Fruit fly (Drosophila melanogaster) whole organism, embryonic: ENCODE results near the gene CG2256.

Source experiments
- CG10274 ChIP-seq: fragments of 200-800 bp; sonication (Bioruptor generic); optimal IDR thresholded peaks from 3 replicates; lab custom pipeline; 2017; ENCODE audit warnings: missing biosample characterization, mild to moderate bottlenecking, missing genetic modification characterization
- CG10462 ChIP-seq: fragments of 200-800 bp; sonication (Bioruptor generic); optimal IDR thresholded peaks from 2 replicates; lab custom pipeline; 2016; ENCODE audit warnings: missing biosample characterization, missing genetic modification characterization
- CG10654 ChIP-seq: fragments of 200-800 bp; sonication (Bioruptor generic); optimal IDR thresholded peaks from 2 replicates; lab custom pipeline; 2016; ENCODE audit warnings: missing biosample characterization, missing genetic modification characterization
- CG2712 ChIP-seq: fragments of 200-800 bp; optimal IDR thresholded peaks from 3 replicates; lab custom pipeline; 2019; ENCODE audit warnings: missing biosample characterization, mild to moderate bottlenecking, missing genetic modification characterization, moderate library complexity
- CG8944 ChIP-seq: fragments of 200-800 bp; sonication (Bioruptor generic); optimal IDR thresholded peaks from 3 replicates; lab custom pipeline; 2016; ENCODE audit warnings: missing biosample characterization, missing genetic modification characterization
- CG9609 ChIP-seq: fragments of 200-800 bp; sonication (Bioruptor generic); optimal IDR thresholded peaks from 3 replicates; lab custom pipeline; 2016; ENCODE audit warnings: missing biosample characterization, missing genetic modification characterization
- CHES-1-like ChIP-seq: fragments of 200-800 bp; sonication (Bioruptor generic); optimal IDR thresholded peaks from 2 replicates; lab custom pipeline; 2016; ENCODE audit warnings: missing biosample characterization, missing genetic modification characterization
- Med ChIP-seq: fragments of 200-800 bp; sonication (Bioruptor generic); peaks from one replicate; lab custom pipeline; 2016; ENCODE audit warnings: missing biosample characterization, missing genetic modification characterization, mild to moderate bottlenecking, inconsistent platforms, moderate library complexity
- Nf-YB ChIP-seq: fragments of 200-800 bp; sonication (Bioruptor generic); optimal IDR thresholded peaks from 3 replicates; lab custom pipeline; 2019; ENCODE audit warnings: missing biosample characterization, mild to moderate bottlenecking, missing genetic modification characterization, moderate library complexity
- Ptx1 ChIP-seq: fragments of 200-800 bp; sonication (Bioruptor generic); IDR thresholded peaks from 2 replicates; pipeline ENCODE4 v1.3.6; 2022; ENCODE audit warnings: missing biosample characterization, missing genetic modification characterization
- trem ChIP-seq: fragments of 200-800 bp; optimal IDR thresholded peaks from 3 replicates; lab custom pipeline; 2019; ENCODE audit warnings: missing biosample characterization, mild to moderate bottlenecking, missing genetic modification characterization, moderate library complexity

DNA sequence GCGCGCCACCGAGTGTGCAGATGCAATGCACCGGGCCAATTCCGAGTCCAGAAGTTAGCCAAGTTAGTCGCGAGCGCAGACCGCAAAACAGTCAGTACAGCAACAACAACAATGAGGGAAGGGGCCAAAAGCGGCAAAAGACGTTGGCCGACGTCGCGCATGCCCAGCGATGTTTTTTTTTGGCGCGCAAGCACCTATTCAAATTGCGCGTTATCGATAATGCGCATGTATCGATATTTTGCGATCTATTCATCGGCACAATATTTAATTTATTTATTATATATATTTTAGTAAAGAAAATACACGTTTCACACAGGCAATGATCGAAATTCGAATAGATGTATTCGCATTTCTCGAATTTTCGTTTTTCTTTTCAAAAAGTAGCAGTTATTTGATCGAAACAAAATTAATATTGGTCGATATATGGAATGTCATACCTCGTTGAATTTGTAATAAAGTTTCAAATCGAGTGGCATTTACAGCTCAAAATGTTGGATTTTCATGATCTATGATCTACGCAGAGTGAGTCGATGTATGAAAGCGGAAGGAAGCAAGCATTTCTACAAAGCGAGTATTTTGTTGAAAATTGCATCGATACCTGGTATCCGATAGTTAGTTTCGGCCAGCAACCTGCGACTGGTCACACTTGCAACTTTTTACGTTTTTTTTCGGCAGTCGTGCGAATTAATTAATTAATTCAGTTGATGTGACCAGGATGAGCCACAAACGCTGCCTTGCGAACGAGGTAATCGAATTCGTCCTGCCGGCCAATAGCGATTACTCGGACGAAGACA, 42.4 kb upstream of the CG2256 start, which contains the start of gene CG2116:
- TF ChIP-seq CG10462 (GFP tag; lab: Kevin White, UChicago), result no peak
- no peak for TF ChIP-seq Ptx1 (GFP tag; lab: Robert Waterston, UW)
- peak; percentile 36 for TF ChIP-seq trem (tag; lab: Kevin White, UChicago)
- no peak for TF ChIP-seq CG8944 (GFP tag; lab: Kevin White, UChicago)
- TF ChIP-seq CHES-1-like (GFP tag; lab: Kevin White, UChicago), result no peak
- TF ChIP-seq CG10654 (GFP tag; lab: Kevin White, UChicago), result no peak
- TF ChIP-seq CG2712, result no peak
- TF ChIP-seq CG10274 (GFP tag; lab: Kevin White, UChicago), result no peak
- no peak for TF ChIP-seq CG9609 (GFP tag; lab: Kevin White, UChicago)
- peak; percentile 74 for TF ChIP-seq Med (GFP tag; lab: Kevin White, UChicago)
- no peak for TF ChIP-seq Nf-YB (GFP tag; lab: Kevin White, UChicago)
